Fruit fly (Drosophila melanogaster) whole organism, embryonic: ENCODE measurements around the gene M6.

Experiments
- Asciz ChIP-seq: fragments of 200-800 bp; sonication (Bioruptor generic); optimal IDR thresholded peaks from 2 replicates; lab custom pipeline; 2017; ENCODE audit warnings: missing biosample characterization, mild to moderate bottlenecking, missing genetic modification characterization, missing genetic modification reagents
- Atf6 ChIP-seq: fragments of 200-800 bp; sonication (Bioruptor generic); IDR thresholded peaks from 2 replicates; pipeline ENCODE4 v1.3.6; 2022; ENCODE audit warnings: missing biosample characterization, missing genetic modification characterization
- CG10267 ChIP-seq: fragments of 200-800 bp; sonication (Bioruptor generic); optimal IDR thresholded peaks from 2 replicates; lab custom pipeline; 2018; ENCODE audit warnings: missing biosample characterization, mild to moderate bottlenecking, missing genetic modification characterization, moderate library complexity
- CG10959 ChIP-seq: fragments of 200-800 bp; sonication (Bioruptor generic); IDR thresholded peaks from 2 replicates; pipeline ENCODE4 v1.3.6; 2022; ENCODE audit warnings: missing biosample characterization, missing genetic modification characterization
- CG11723 ChIP-seq: fragments of 200-800 bp; sonication (Bioruptor generic); optimal IDR thresholded peaks from 2 replicates; lab custom pipeline; 2017; ENCODE audit warnings: missing biosample characterization, mild to moderate bottlenecking, missing genetic modification characterization
- CG12391 ChIP-seq: fragments of 200-800 bp; sonication (Bioruptor generic); optimal IDR thresholded peaks from 3 replicates; lab custom pipeline; 2018; ENCODE audit warnings: missing biosample characterization, mild to moderate bottlenecking, missing genetic modification characterization, moderate library complexity
- CG13424 ChIP-seq: fragments of 200-800 bp; sonication (Bioruptor generic); optimal IDR thresholded peaks from 2 replicates; lab custom pipeline; 2019; ENCODE audit warnings: missing biosample characterization, mild to moderate bottlenecking, missing genetic modification characterization, moderate library complexity
- CG14667 ChIP-seq: fragments of 200-800 bp; sonication (Bioruptor generic); IDR thresholded peaks from 2 replicates; pipeline ENCODE4 v1.3.6; 2022; ENCODE audit warnings: missing biosample characterization, missing genetic modification characterization
- CG17829 ChIP-seq: fragments of 200-800 bp; optimal IDR thresholded peaks from 2 replicates; lab custom pipeline; 2019; ENCODE audit warnings: missing biosample characterization, mild to moderate bottlenecking, missing genetic modification characterization, moderate library complexity
- CG2116 ChIP-seq: fragments of 200-800 bp; sonication (Bioruptor generic); optimal IDR thresholded peaks from 3 replicates; lab custom pipeline; 2018; ENCODE audit warnings: missing biosample characterization, mild to moderate bottlenecking, missing genetic modification characterization
- CG2202 ChIP-seq: fragments of 200-800 bp; sonication (Bioruptor generic); optimal IDR thresholded peaks from 2 replicates; lab custom pipeline; 2018; ENCODE audit warnings: missing biosample characterization, mild to moderate bottlenecking, missing genetic modification characterization
- CG4707 ChIP-seq: fragments of 200-800 bp; sonication (Bioruptor generic); optimal IDR thresholded peaks from 2 replicates; lab custom pipeline; 2018; ENCODE audit warnings: missing biosample characterization, mild to moderate bottlenecking, missing genetic modification characterization, moderate library complexity
- CG5180 ChIP-seq: fragments of 200-800 bp; sonication (Bioruptor generic); optimal IDR thresholded peaks from 3 replicates; lab custom pipeline; 2017; ENCODE audit warnings: missing biosample characterization, missing genetic modification characterization, mild to moderate bottlenecking, moderate library complexity, missing genetic modification reagents
- CG5245 ChIP-seq: fragments of 200-800 bp; sonication (Bioruptor generic); optimal IDR thresholded peaks from 3 replicates; lab custom pipeline; 2016; ENCODE audit warnings: missing biosample characterization, missing genetic modification characterization
- CG5953 ChIP-seq: fragments of 200-800 bp; sonication (Bioruptor generic); IDR thresholded peaks from 2 replicates; pipeline ENCODE4 v1.3.6; 2022; ENCODE audit warnings: missing biosample characterization, missing genetic modification characterization
- CG6683 ChIP-seq: fragments of 200-800 bp; sonication (Bioruptor generic); optimal IDR thresholded peaks from 2 replicates; lab custom pipeline; 2017; ENCODE audit warnings: missing biosample characterization, mild to moderate bottlenecking, missing genetic modification characterization, missing genetic modification reagents
- CG6765 ChIP-seq: fragments of 200-800 bp; sonication (Bioruptor generic); optimal IDR thresholded peaks from 3 replicates; lab custom pipeline; 2017; ENCODE audit warnings: missing biosample characterization, mild to moderate bottlenecking, missing genetic modification characterization
- CG9727 ChIP-seq: fragments of 200-800 bp; sonication (Bioruptor generic); optimal IDR thresholded peaks from 3 replicates; lab custom pipeline; 2017; ENCODE audit warnings: missing biosample characterization, mild to moderate bottlenecking, missing genetic modification characterization
- Chrac-16 ChIP-seq: fragments of 200-800 bp; sonication (Bioruptor generic); optimal IDR thresholded peaks from 3 replicates; lab custom pipeline; 2016; ENCODE audit warnings: missing biosample characterization, missing genetic modification characterization
- Eip74EF ChIP-seq, 2 experiments: fragments of 200-800 bp in 1 of 2; fragments of >200 bp in 1 of 2; sonication (Bioruptor generic) in 1 of 2; optimal IDR thresholded peaks; 2 replicates each; lab custom pipeline; 2017 to 2019; ENCODE audit warnings: missing biosample characterization in 2 of 2, missing genetic modification characterization in 2 of 2, mild to moderate bottlenecking in 1 of 2, moderate library complexity in 1 of 2
- Gsc ChIP-seq: fragments of 200-800 bp; sonication (Bioruptor generic); IDR thresholded peaks from 2 replicates; pipeline ENCODE4 v1.3.6; 2022; ENCODE audit warnings: missing biosample characterization, missing genetic modification characterization
- Hmr ChIP-seq: fragments of 200-800 bp; sonication (Bioruptor generic); optimal IDR thresholded peaks from 3 replicates; lab custom pipeline; 2017; ENCODE audit warnings: mild to moderate bottlenecking, missing biosample characterization, missing genetic modification reagents, missing genetic modification characterization
- Hsf ChIP-seq: fragments of 200-800 bp; sonication (Bioruptor generic); optimal IDR thresholded peaks from 3 replicates; lab custom pipeline; 2016; ENCODE audit warnings: missing biosample characterization, missing genetic modification characterization
- Lhr ChIP-seq: fragments of 200-800 bp; sonication (Bioruptor generic); optimal IDR thresholded peaks from 3 replicates; lab custom pipeline; 2017; ENCODE audit warnings: mild to moderate bottlenecking, missing biosample characterization, missing genetic modification reagents, missing genetic modification characterization
- Max ChIP-seq: fragments of 200-800 bp; sonication (Bioruptor generic); optimal IDR thresholded peaks from 2 replicates; lab custom pipeline; 2016; ENCODE audit warnings: missing biosample characterization, mild to moderate bottlenecking, missing genetic modification characterization
- Myb ChIP-seq: fragments of 200-800 bp; sonication (Bioruptor generic); optimal IDR thresholded peaks from 2 replicates; lab custom pipeline; 2016; ENCODE audit warnings: missing biosample characterization, missing genetic modification characterization
- Neu2 ChIP-seq: fragments of 200-800 bp; sonication (Bioruptor generic); optimal IDR thresholded peaks from 3 replicates; lab custom pipeline; 2016; ENCODE audit warnings: missing biosample characterization, missing genetic modification characterization, borderline replicate concordance
- Oli ChIP-seq: fragments of 200-800 bp; sonication (Bioruptor generic); optimal IDR thresholded peaks from 2 replicates; lab custom pipeline; 2018; ENCODE audit warnings: missing biosample characterization, mild to moderate bottlenecking, missing genetic modification characterization, moderate library complexity
- Rfx ChIP-seq: fragments of 200-800 bp; sonication (Bioruptor generic); IDR thresholded peaks from 2 replicates; pipeline ENCODE4 v1.3.6; 2022; ENCODE audit warnings: missing biosample characterization, missing genetic modification characterization
- Sox102F ChIP-seq: fragments of 200-800 bp; sonication (Bioruptor generic); optimal IDR thresholded peaks from 2 replicates; lab custom pipeline; 2018; ENCODE audit warnings: missing biosample characterization, mild to moderate bottlenecking, missing genetic modification characterization, moderate library complexity
- TFAM ChIP-seq: fragments of 200-800 bp; sonication (Bioruptor generic); optimal IDR thresholded peaks from 2 replicates; lab custom pipeline; 2017; ENCODE audit warnings: missing biosample characterization, missing genetic modification characterization, inconsistent platforms
- Trl ChIP-seq, 3 experiments: fragments of >200 bp in 2 of 3; fragments of 200-800 bp in 1 of 3; sonication (Bioruptor generic) in 1 of 3; optimal IDR thresholded peaks; 2 replicates in 1 of 3; 3 replicates in 2 of 3; lab custom pipeline; 2016 to 2017; ENCODE audit warnings: missing biosample characterization in 1 of 3, missing genetic modification characterization in 1 of 3
- aop ChIP-seq: fragments of 200-800 bp; sonication (Bioruptor generic); IDR thresholded peaks from 2 replicates; pipeline ENCODE4 v1.3.6; 2022; ENCODE audit warnings: missing biosample characterization, missing genetic modification characterization
- caup ChIP-seq: fragments of 200-800 bp; sonication (Bioruptor generic); optimal IDR thresholded peaks from 3 replicates; lab custom pipeline; 2017; ENCODE audit warnings: missing biosample characterization, mild to moderate bottlenecking, missing genetic modification characterization, moderate library complexity; ENCODE audit not compliant: severe bottlenecking
- chn ChIP-seq: fragments of 200-800 bp; sonication (Bioruptor generic); optimal IDR thresholded peaks from 2 replicates; lab custom pipeline; 2016; ENCODE audit warnings: missing biosample characterization, missing genetic modification characterization
- corto ChIP-seq: fragments of 200-800 bp; sonication (Bioruptor generic); optimal IDR thresholded peaks from 2 replicates; lab custom pipeline; 2016; ENCODE audit warnings: missing biosample characterization, mild to moderate bottlenecking, missing genetic modification characterization, moderate library complexity
- crol ChIP-seq: fragments of 200-800 bp; sonication (Bioruptor generic); IDR thresholded peaks from 2 replicates; pipeline ENCODE4 v1.3.6; 2022; ENCODE audit warnings: missing biosample characterization, missing genetic modification characterization
- fd96Cb ChIP-seq: fragments of 200-800 bp; sonication (Bioruptor generic); optimal IDR thresholded peaks from 2 replicates; lab custom pipeline; 2018; ENCODE audit warnings: missing biosample characterization, mild to moderate bottlenecking, missing genetic modification characterization, moderate library complexity
- ftz-f1 ChIP-seq: fragments of 200-800 bp; sonication (Bioruptor generic); optimal IDR thresholded peaks from 2 replicates; lab custom pipeline; 2016; ENCODE audit warnings: missing biosample characterization, missing genetic modification characterization
- gro ChIP-seq: fragments of 200-800 bp; sonication (Bioruptor generic); optimal IDR thresholded peaks from 2 replicates; lab custom pipeline; 2016; ENCODE audit warnings: missing biosample characterization, missing genetic modification characterization
- gsb-n ChIP-seq: fragments of 200-800 bp; sonication (Bioruptor generic); optimal IDR thresholded peaks from 3 replicates; lab custom pipeline; 2018; ENCODE audit warnings: missing biosample characterization, mild to moderate bottlenecking, missing genetic modification characterization
- ken ChIP-seq: fragments of 200-800 bp; sonication (Bioruptor generic); IDR thresholded peaks from 3 replicates; pipeline ENCODE4 v1.3.6; 2022; ENCODE audit warnings: missing biosample characterization, missing genetic modification characterization
- lov ChIP-seq, 2 experiments: fragments of 200-800 bp in 1 of 2; fragments of >200 bp in 1 of 2; sonication (Bioruptor generic) in 1 of 2; IDR thresholded peaks in 1 of 2; optimal IDR thresholded peaks in 1 of 2; 2 replicates in 1 of 2; 3 replicates in 1 of 2; pipeline versions ENCODE4 v1.3.6 to Lab custom; 2017 to 2022; ENCODE audit warnings: missing biosample characterization in 1 of 2, missing genetic modification characterization in 1 of 2
- ro ChIP-seq: fragments of 200-800 bp; sonication (Bioruptor generic); IDR thresholded peaks from 2 replicates; pipeline ENCODE4 v1.3.6; 2022; ENCODE audit warnings: missing biosample characterization, missing genetic modification characterization
- tap ChIP-seq: fragments of 200-800 bp; optimal IDR thresholded peaks from 3 replicates; lab custom pipeline; 2019; ENCODE audit warnings: missing biosample characterization, mild to moderate bottlenecking, missing genetic modification characterization, moderate library complexity
- usp ChIP-seq: fragments of >200 bp; optimal IDR thresholded peaks from 2 replicates; lab custom pipeline; 2017; ENCODE audit warnings: missing biosample characterization, missing genetic modification characterization
- vnd ChIP-seq: fragments of 200-800 bp; sonication (Bioruptor generic); IDR thresholded peaks from 3 replicates; pipeline ENCODE4 v1.3.6; 2022; ENCODE audit warnings: missing biosample characterization, missing genetic modification characterization; ENCODE audit not compliant: partially characterized antibody
- z ChIP-seq: fragments of 200-800 bp; sonication (Bioruptor generic); IDR thresholded peaks from 3 replicates; pipeline ENCODE4 v1.3.6; 2022; ENCODE audit warnings: missing biosample characterization, missing genetic modification characterization
- zf30C ChIP-seq: fragments of 200-800 bp; sonication (Bioruptor generic); optimal IDR thresholded peaks from 3 replicates; lab custom pipeline; 2018; ENCODE audit warnings: missing biosample characterization, mild to moderate bottlenecking, missing genetic modification characterization

Gene M6

DNA sequence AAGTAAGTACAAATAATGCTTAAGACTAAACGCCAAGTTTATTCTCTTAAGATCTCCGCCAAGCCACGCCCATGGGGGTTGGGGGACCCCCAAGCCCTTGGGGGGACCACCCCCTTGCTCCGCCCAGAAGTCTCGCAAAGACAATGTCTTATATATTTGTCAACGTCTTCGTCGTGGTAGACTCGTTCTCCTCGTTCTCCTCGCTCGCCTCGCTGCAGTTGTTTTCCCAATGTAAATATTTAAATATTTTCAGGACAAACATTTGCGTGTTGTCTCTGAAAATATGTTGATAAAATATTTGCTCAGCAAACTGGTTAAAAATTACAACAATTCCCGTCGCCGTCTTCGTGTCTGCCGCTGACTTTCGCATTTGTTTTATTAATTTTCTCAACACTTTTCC is 43.4 kb upstream of the M6 start (continued):
- TF ChIP-seq CG14667 (GFP tag; lab: Robert Waterston, UW), result no peak
- no peak for TF ChIP-seq lov (optimal IDR thresholded peaks at IDR 0.05; lab: Kevin White, UChicago)
- peak; percentile 90 for TF ChIP-seq lov (GFP tag; IDR thresholded peaks at IDR 0.05; lab: Robert Waterston, UW)
- peak; percentile 12 for TF ChIP-seq Hmr
- peak; percentile 68 for TF ChIP-seq Sox102F (GFP tag; lab: Kevin White, UChicago)
- TF ChIP-seq gro (GFP tag; lab: Kevin White, UChicago), result no peak
- no peak for TF ChIP-seq Gsc (GFP tag; lab: Robert Waterston, UW)
- TF ChIP-seq CG6765 (GFP tag; lab: Kevin White, UChicago), result no peak
- TF ChIP-seq TFAM (GFP tag; lab: Kevin White, UChicago), result peak; percentile 75
- no peak for TF ChIP-seq aop (GFP tag; lab: Robert Waterston, UW)
- TF ChIP-seq Eip74EF (GFP tag; optimal IDR thresholded peaks at IDR 0.05; lab: Kevin White, UChicago), result peak in 1 of 2 experiments; percentile 6
- TF ChIP-seq ro (GFP tag; lab: Robert Waterston, UW), result no peak
- no peak for TF ChIP-seq Myb (GFP tag; lab: Kevin White, UChicago)
- peak; percentile 94 for TF ChIP-seq CG9727
- peak; percentile 92 for TF ChIP-seq gsb-n (tag; lab: Kevin White, UChicago)
- no peak for TF ChIP-seq CG5953 (GFP tag; lab: Robert Waterston, UW)
- TF ChIP-seq CG10959 (GFP tag; lab: Robert Waterston, UW), result peak; percentile 74
- no peak for TF ChIP-seq CG6683 (GFP tag; lab: Kevin White, UChicago)
- peak; percentile 45 for TF ChIP-seq Hsf (GFP tag; lab: Kevin White, UChicago)
- TF ChIP-seq tap (tag; lab: Kevin White, UChicago), result peak; percentile 68
- peak; percentile 73 for TF ChIP-seq CG4707 (GFP tag; lab: Kevin White, UChicago)
- peak; percentile 43 for TF ChIP-seq Neu2 (GFP tag; lab: Kevin White, UChicago)
- TF ChIP-seq CG17829 (tag; lab: Kevin White, UChicago), result peak; percentile 89
- peak; percentile 59 for TF ChIP-seq Oli (tag; lab: Kevin White, UChicago)
- peak; percentile 45 for TF ChIP-seq caup (GFP tag; lab: Kevin White, UChicago)
- peak; percentile 27 for TF ChIP-seq CG5180
- TF ChIP-seq ken (GFP tag; lab: Robert Waterston, UW), result peak; percentile 36; the same call in 1 of the 3 replicates
- peak; percentile 54 for TF ChIP-seq CG13424 (tag; lab: Kevin White, UChicago)
- no peak for TF ChIP-seq vnd (GFP tag; lab: Robert Waterston, UW)
- 0 out of 3 replicates have a peak, but pooled peaks have one; percentile 35 for TF ChIP-seq z (GFP tag; lab: Robert Waterston, UW)
- peak; percentile 71 for TF ChIP-seq CG12391 (tag; lab: Kevin White, UChicago)
- peak; percentile 9 for TF ChIP-seq CG5245 (GFP tag; lab: Kevin White, UChicago)
- no peak; the same call in 1 of the 2 replicates for TF ChIP-seq Rfx (GFP tag; lab: Robert Waterston, UW)
- TF ChIP-seq usp, result no peak
- no peak for TF ChIP-seq Trl (optimal IDR thresholded peaks at IDR 0.05; lab: Kevin White, UChicago)
- peak; percentile 63 for TF ChIP-seq Trl (GFP tag; optimal IDR thresholded peaks at IDR 0.05; lab: Kevin White, UChicago)
- TF ChIP-seq Atf6 (GFP tag; lab: Robert Waterston, UW), result no peak
- TF ChIP-seq ftz-f1 (GFP tag; lab: Kevin White, UChicago), result no peak
- TF ChIP-seq CG2116, result peak; percentile 51
- TF ChIP-seq fd96Cb (tag; lab: Kevin White, UChicago), result peak; percentile 75
- TF ChIP-seq zf30C, result no peak
- TF ChIP-seq Lhr, result peak; percentile 87
- TF ChIP-seq crol (GFP tag; lab: Robert Waterston, UW), result peak; percentile 56
- peak; percentile 19 for TF ChIP-seq Max (GFP tag; lab: Kevin White, UChicago)
- no peak for TF ChIP-seq corto (GFP tag; lab: Kevin White, UChicago)
- TF ChIP-seq chn (GFP tag; lab: Kevin White, UChicago), result peak; percentile 15
- no peak for TF ChIP-seq Chrac-16
- peak; percentile 83 for TF ChIP-seq Asciz (GFP tag; lab: Kevin White, UChicago)
- peak; percentile 96 for TF ChIP-seq CG2202 (tag; lab: Kevin White, UChicago)
- TF ChIP-seq CG11723 (GFP tag; lab: Kevin White, UChicago), result peak; percentile 52
- TF ChIP-seq CG10267 (tag; lab: Kevin White, UChicago), result peak; percentile 76
